Worm (Caenorhabditis elegans) whole organism, L4 larva: ENCODE measurements around the gene C54D10.13.

ENCODE experiments used
- F26F4.8 ChIP-seq: fragments of 200-800 bp; sonication (Bioruptor generic); conservative IDR thresholded peaks from 2 replicates; pipeline ENCODE4 v1.3.6; 2022; ENCODE audit warnings: missing genetic modification characterization, missing compliant biosample characterization
- F49E8.2 ChIP-seq: sonication (generic microtip); optimal IDR thresholded peaks from 2 replicates; lab custom pipeline; 2016; ENCODE audit warnings: missing compliant biosample characterization, mild to moderate bottlenecking, missing genetic modification characterization, borderline replicate concordance
- T20F7.1 ChIP-seq: fragments of 200-800 bp; sonication (Bioruptor generic); optimal IDR thresholded peaks from 2 replicates; lab custom pipeline; 2018; ENCODE audit warnings: mild to moderate bottlenecking, missing genetic modification characterization, missing compliant biosample characterization
- Y48G9A.11 ChIP-seq: fragments of 200-800 bp; sonication (Bioruptor generic); IDR thresholded peaks from 2 replicates; pipeline ENCODE4 v1.3.6; 2022; ENCODE audit warnings: missing genetic modification reagents, missing genetic modification characterization, missing compliant biosample characterization
- Y75B8A.6 ChIP-seq: fragments of 200-800 bp; sonication (Bioruptor generic); IDR thresholded peaks from 2 replicates; pipeline ENCODE4 v1.3.6; 2022; ENCODE audit warnings: missing genetic modification reagents, missing genetic modification characterization, missing compliant biosample characterization
- ZK546.5 ChIP-seq, 2 experiments: sonication (generic microtip); optimal IDR thresholded peaks; 2 replicates each; lab custom pipeline; 2017; ENCODE audit warnings: missing biosample characterization in 2 of 2, missing genetic modification characterization in 2 of 2
- aha-1 ChIP-seq: fragments of 150-350 bp; peaks from one replicate; lab custom pipeline; 2014; ENCODE audit warnings: missing biosample characterization, missing genetic modification characterization
- aly-2 ChIP-seq: sonication (generic microtip); optimal IDR thresholded peaks from 2 replicates; lab custom pipeline; 2018; ENCODE audit warnings: missing biosample characterization, missing genetic modification characterization
- arid-1 ChIP-seq: fragments of 200-800 bp; sonication (Bioruptor generic); conservative IDR thresholded peaks from 2 replicates; pipeline ENCODE4 v1.3.6; 2022; ENCODE audit warnings: missing genetic modification reagents, missing genetic modification characterization, missing compliant biosample characterization
- ceh-28 ChIP-seq: fragments of 150-350 bp; optimal IDR thresholded peaks from 2 replicates; lab custom pipeline; 2014; ENCODE audit warnings: missing biosample characterization, missing genetic modification reagents, missing genetic modification characterization
- ceh-32 ChIP-seq: sonication (generic microtip); optimal IDR thresholded peaks from 2 replicates; lab custom pipeline; 2016; ENCODE audit warnings: mild to moderate bottlenecking, missing genetic modification characterization, missing compliant biosample characterization; ENCODE audit not compliant: poor library complexity
- ces-1 ChIP-seq: fragments of 150-350 bp; sonication (generic microtip); optimal IDR thresholded peaks from 4 replicates; lab custom pipeline; 2014; ENCODE audit warnings: missing biosample characterization, missing genetic modification reagents, missing genetic modification characterization
- cey-2 ChIP-seq: sonication (generic microtip); optimal IDR thresholded peaks from 3 replicates; lab custom pipeline; 2017; ENCODE audit warnings: missing genetic modification characterization, mild to moderate bottlenecking, missing compliant biosample characterization, antibody characterized with exemption, borderline replicate concordance; ENCODE audit not compliant: insufficient read depth
- ctbp-1 ChIP-seq: fragments of 200-800 bp; sonication (Bioruptor generic); IDR thresholded peaks from 2 replicates; pipeline ENCODE4 v1.3.6; 2022; ENCODE audit warnings: missing genetic modification reagents, missing genetic modification characterization, missing compliant biosample characterization
- daf-19 ChIP-seq: fragments of 200-800 bp; sonication (Bioruptor generic); conservative IDR thresholded peaks from 2 replicates; pipeline ENCODE4 v1.3.6; 2022; ENCODE audit warnings: missing genetic modification characterization, missing compliant biosample characterization
- daf-8 ChIP-seq: fragments of 200-800 bp; sonication (Bioruptor generic); IDR thresholded peaks from 2 replicates; pipeline ENCODE4 v1.3.6; 2022; ENCODE audit warnings: missing genetic modification characterization, missing compliant biosample characterization
- dmd-6 ChIP-seq: fragments of 200-800 bp; sonication (Bioruptor generic); IDR thresholded peaks from 2 replicates; pipeline ENCODE4 v1.3.6; 2022; ENCODE audit warnings: missing genetic modification reagents, missing genetic modification characterization, missing compliant biosample characterization
- dmd-9 ChIP-seq: fragments of 200-800 bp; sonication (Bioruptor generic); IDR thresholded peaks from 2 replicates; pipeline ENCODE4 v1.3.6; 2022; ENCODE audit warnings: missing genetic modification reagents, missing genetic modification characterization, missing compliant biosample characterization
- dve-1 ChIP-seq: sonication (generic microtip); optimal IDR thresholded peaks from 2 replicates; lab custom pipeline; 2017; ENCODE audit warnings: antibody characterized with exemption, mild to moderate bottlenecking, missing genetic modification characterization, missing compliant biosample characterization; ENCODE audit not compliant: insufficient read depth
- egl-27 ChIP-seq: sonication (generic microtip); optimal IDR thresholded peaks from 3 replicates; lab custom pipeline; 2017; ENCODE audit warnings: missing biosample characterization, missing genetic modification reagents, missing genetic modification characterization
- egl-43 ChIP-seq: fragments of 200-800 bp; sonication (Bioruptor generic); IDR thresholded peaks from 2 replicates; pipeline ENCODE4 v1.3.6; 2022; ENCODE audit warnings: missing genetic modification reagents, missing genetic modification characterization, missing compliant biosample characterization
- fos-1 ChIP-seq: fragments of 150-350 bp; optimal IDR thresholded peaks from 2 replicates; lab custom pipeline; 2014; ENCODE audit warnings: missing biosample characterization, missing genetic modification characterization
- hlh-11 ChIP-seq: fragments of 200-800 bp; sonication (Bioruptor generic); optimal IDR thresholded peaks from 2 replicates; lab custom pipeline; 2018; ENCODE audit warnings: mild to moderate bottlenecking, missing genetic modification characterization, missing compliant biosample characterization
- hmg-1.1 ChIP-seq: fragments of 200-800 bp; sonication (Bioruptor generic); IDR thresholded peaks from 2 replicates; pipeline ENCODE4 v1.3.6; 2022; ENCODE audit warnings: missing genetic modification reagents, missing genetic modification characterization, missing compliant biosample characterization
- jun-1 ChIP-seq: fragments of 150-350 bp; optimal IDR thresholded peaks from 2 replicates; lab custom pipeline; 2014; ENCODE audit warnings: missing biosample characterization, missing genetic modification reagents, missing genetic modification characterization
- lin-15B ChIP-seq: fragments of 150-350 bp; sonication (generic microtip); optimal IDR thresholded peaks from 3 replicates; lab custom pipeline; 2014; ENCODE audit warnings: missing biosample characterization, missing genetic modification characterization
- lin-38 ChIP-seq: fragments of 200-800 bp; sonication (Bioruptor generic); IDR thresholded peaks from 2 replicates; pipeline ENCODE4 v1.3.6; 2022; ENCODE audit warnings: missing genetic modification reagents, missing genetic modification characterization, missing compliant biosample characterization
- lin-39 ChIP-seq: fragments of 150-350 bp; optimal IDR thresholded peaks from 2 replicates; lab custom pipeline; 2014; ENCODE audit warnings: missing biosample characterization, missing genetic modification reagents, missing genetic modification characterization
- lir-3 ChIP-seq: sonication (generic microtip); optimal IDR thresholded peaks from 2 replicates; lab custom pipeline; 2016; ENCODE audit warnings: mild to moderate bottlenecking, missing genetic modification characterization, missing compliant biosample characterization
- lsy-2 ChIP-seq, 2 experiments: fragments of 150-350 bp in 1 of 2; sonication (generic microtip) in 1 of 2; optimal IDR thresholded peaks; 2 replicates each; lab custom pipeline; 2014 to 2017; ENCODE audit warnings: missing biosample characterization in 2 of 2, missing genetic modification characterization in 2 of 2
- madf-5 ChIP-seq, 2 experiments: fragments of 200-800 bp; sonication (Bioruptor generic); IDR thresholded peaks; 2 replicates each; pipeline ENCODE4 v1.3.6; 2022; ENCODE audit warnings: missing compliant biosample characterization in 2 of 2, missing genetic modification characterization in 2 of 2
- nhr-10 ChIP-seq: fragments of 150-350 bp; optimal IDR thresholded peaks from 2 replicates; lab custom pipeline; 2014; ENCODE audit warnings: missing biosample characterization, missing genetic modification characterization
- nhr-102 ChIP-seq: sonication (generic microtip); optimal IDR thresholded peaks from 2 replicates; lab custom pipeline; 2016; ENCODE audit warnings: mild to moderate bottlenecking, missing genetic modification characterization, moderate library complexity, missing compliant biosample characterization
- nhr-28 ChIP-seq: fragments of 150-350 bp; optimal IDR thresholded peaks from 2 replicates; lab custom pipeline; 2014; ENCODE audit warnings: missing biosample characterization, missing genetic modification characterization
- nhr-42 ChIP-seq: fragments of 200-800 bp; sonication (Bioruptor generic); IDR thresholded peaks from 2 replicates; pipeline ENCODE4 v1.3.6; 2022; ENCODE audit warnings: missing genetic modification characterization, missing compliant biosample characterization
- nhr-48 ChIP-seq: sonication (generic microtip); optimal IDR thresholded peaks from 2 replicates; lab custom pipeline; 2016; ENCODE audit warnings: mild to moderate bottlenecking, missing genetic modification characterization, missing compliant biosample characterization
- nhr-6 ChIP-seq: fragments of 150-350 bp; optimal IDR thresholded peaks from 2 replicates; lab custom pipeline; 2014; ENCODE audit warnings: missing biosample characterization, missing genetic modification characterization
- rbr-2 ChIP-seq: sonication (generic microtip); optimal IDR thresholded peaks from 2 replicates; lab custom pipeline; 2016; ENCODE audit warnings: missing genotype, missing genetic modification characterization, missing compliant biosample characterization
- sdz-12 ChIP-seq: fragments of 200-800 bp; sonication (Bioruptor generic); optimal IDR thresholded peaks from 2 replicates; lab custom pipeline; 2018; ENCODE audit warnings: mild to moderate bottlenecking, missing genetic modification characterization, missing compliant biosample characterization
- skn-1 ChIP-seq: fragments of 150-350 bp; optimal IDR thresholded peaks from 2 replicates; lab custom pipeline; 2014; ENCODE audit warnings: missing biosample characterization, missing genetic modification characterization
- snpc-4 ChIP-seq: fragments of 150-350 bp; optimal IDR thresholded peaks from 2 replicates; lab custom pipeline; 2014; ENCODE audit warnings: missing biosample characterization, missing genetic modification characterization
- tag-97 ChIP-seq: fragments of 200-800 bp; sonication (Bioruptor generic); IDR thresholded peaks from 2 replicates; pipeline ENCODE4 v1.3.6; 2022; ENCODE audit warnings: missing genetic modification characterization, missing compliant biosample characterization
- unc-130 ChIP-seq: sonication (generic microtip); optimal IDR thresholded peaks from 2 replicates; lab custom pipeline; 2016; ENCODE audit warnings: missing genetic modification reagents, missing genetic modification characterization, missing compliant biosample characterization
- unc-39 ChIP-seq: sonication (generic microtip); optimal IDR thresholded peaks from 2 replicates; lab custom pipeline; 2017; ENCODE audit warnings: missing biosample characterization, missing genetic modification characterization
- zfp-2 ChIP-seq: sonication (generic microtip); optimal IDR thresholded peaks from 2 replicates; lab custom pipeline; 2016; ENCODE audit warnings: mild to moderate bottlenecking, missing genetic modification characterization, missing compliant biosample characterization
- zip-2 ChIP-seq: fragments of 150-350 bp; optimal IDR thresholded peaks from 2 replicates; lab custom pipeline; 2014; ENCODE audit warnings: missing biosample characterization, missing genetic modification characterization
- ztf-11 ChIP-seq: fragments of 150-350 bp; optimal IDR thresholded peaks from 2 replicates; lab custom pipeline; 2014; ENCODE audit warnings: missing biosample characterization, missing genetic modification characterization

C54D10.13 gene

ce11 chrV:12465399-12465798 lies 33.3 kb upstream of the C54D10.13 start (continued):
- no peak for TF ChIP-seq daf-19 (GFP tag; lab: Robert Waterston, UW)
- TF ChIP-seq dmd-9 (GFP tag; lab: Robert Waterston, UW) = no peak
- TF ChIP-seq ceh-28 = peak; percentile 31
- TF ChIP-seq fos-1 (tag; lab: Kevin White, UChicago) = no peak
- TF ChIP-seq lsy-2 (tag; optimal IDR thresholded peaks at IDR 0.05; lab: Kevin White, UChicago) = peak; percentile 34 to 67
- peak; percentile 96 for TF ChIP-seq ctbp-1 (GFP tag; lab: Robert Waterston, UW)
- TF ChIP-seq lin-38 = no peak
- TF ChIP-seq lir-3 (tag; lab: Kevin White, UChicago) = no peak
- TF ChIP-seq madf-5 (GFP tag; IDR thresholded peaks at IDR 0.05; lab: Robert Waterston, UW) = no peak
- no peak for TF ChIP-seq zfp-2 (tag; lab: Kevin White, UChicago)
- TF ChIP-seq ces-1 (GFP tag; lab: Kevin White, UChicago) = peak; percentile 72
- TF ChIP-seq zip-2 (tag; lab: Kevin White, UChicago) = no peak
- peak; percentile 40 for TF ChIP-seq ceh-32 (tag; lab: Kevin White, UChicago)
- TF ChIP-seq sdz-12 (GFP tag; lab: Kevin White, UChicago) = no peak
- peak; percentile 85 for TF ChIP-seq hmg-1.1 (GFP tag; lab: Robert Waterston, UW)
- TF ChIP-seq dmd-6 (GFP tag; lab: Robert Waterston, UW) = peak; percentile 60
- TF ChIP-seq T20F7.1 (GFP tag; lab: Kevin White, UChicago) = peak; percentile 34
- peak; percentile 46 for TF ChIP-seq nhr-48
- no peak for TF ChIP-seq lin-39 (tag; lab: Kevin White, UChicago)
- no peak for TF ChIP-seq arid-1 (GFP tag; lab: Robert Waterston, UW)
- TF ChIP-seq dve-1 (tag; lab: Kevin White, UChicago) = peak; percentile 42
- TF ChIP-seq nhr-28 (tag; lab: Kevin White, UChicago) = peak; percentile 42
- peak; percentile 71 for TF ChIP-seq egl-43 (GFP tag; lab: Robert Waterston, UW)
- no peak for TF ChIP-seq F49E8.2
- no peak for TF ChIP-seq snpc-4 (tag; lab: Kevin White, UChicago)
- peak; percentile 92 for TF ChIP-seq rbr-2 (tag; lab: Kevin White, UChicago)
- TF ChIP-seq nhr-10 = no peak
- no peak for TF ChIP-seq unc-130
- no peak for TF ChIP-seq ztf-11 (tag; lab: Kevin White, UChicago)
- no peak for TF ChIP-seq aha-1
- no peak for TF ChIP-seq Y48G9A.11 (GFP tag; lab: Robert Waterston, UW)
- no peak for TF ChIP-seq daf-8 (GFP tag; lab: Robert Waterston, UW)
- TF ChIP-seq tag-97 = no peak
- TF ChIP-seq nhr-42 = no peak
- TF ChIP-seq nhr-102 (tag; lab: Kevin White, UChicago) = no peak
- peak; percentile 50 for TF ChIP-seq nhr-6 (tag; lab: Kevin White, UChicago)
- no peak for TF ChIP-seq aly-2
- 0 out of 2 replicates have a peak, but pooled peaks have one; percentile 29 for TF ChIP-seq Y75B8A.6 (GFP tag; lab: Robert Waterston, UW)
- no peak for TF ChIP-seq cey-2 (tag; lab: Kevin White, UChicago)
- TF ChIP-seq jun-1 = no peak
- TF ChIP-seq skn-1 = no peak
- TF ChIP-seq hlh-11 (tag; lab: Kevin White, UChicago) = peak; percentile 74
- no peak for TF ChIP-seq unc-39 (tag; lab: Kevin White, UChicago)
- no peak for TF ChIP-seq ZK546.5 (tag; optimal IDR thresholded peaks at IDR 0.05; lab: Kevin White, UChicago)
- no peak for TF ChIP-seq egl-27 (tag; lab: Kevin White, UChicago)
- TF ChIP-seq F26F4.8 (GFP tag; lab: Robert Waterston, UW) = no peak
- TF ChIP-seq lin-15B (tag; lab: Kevin White, UChicago) = no peak
- TF ChIP-seq, all 104 proteins: peak for 36
